Fruit fly (Drosophila melanogaster) whole organism, prepupa: ENCODE measurements around the gene Sf3b1.

ENCODE experiments used
- Blimp-1 ChIP-seq: fragments of 200-800 bp; sonication (Bioruptor generic); optimal IDR thresholded peaks from 3 replicates; lab custom pipeline; 2017; ENCODE audit warnings: missing biosample characterization, missing genetic modification characterization, mild to moderate bottlenecking, moderate library complexity, missing genetic modification reagents
- CG10669 ChIP-seq: fragments of 200-800 bp; sonication (Bioruptor generic); optimal IDR thresholded peaks from 3 replicates; lab custom pipeline; 2018; ENCODE audit warnings: missing biosample characterization, mild to moderate bottlenecking, missing genetic modification characterization, moderate library complexity
- CG11762 ChIP-seq: fragments of 200-800 bp; sonication (Bioruptor generic); optimal IDR thresholded peaks from 3 replicates; lab custom pipeline; 2016; ENCODE audit warnings: missing biosample characterization, missing genetic modification characterization; ENCODE audit not compliant: insufficient read depth
- CG11902 ChIP-seq: fragments of 200-800 bp; sonication (Bioruptor generic); optimal IDR thresholded peaks from 3 replicates; lab custom pipeline; 2016; ENCODE audit warnings: missing biosample characterization, missing genetic modification characterization
- CG15336 ChIP-seq: fragments of 200-800 bp; sonication (Bioruptor generic); IDR thresholded peaks from 2 replicates; pipeline ENCODE4 v1.3.6; 2022; ENCODE audit warnings: missing biosample characterization, missing genetic modification characterization
- CG1621 ChIP-seq: fragments of 200-800 bp; sonication (Bioruptor generic); optimal IDR thresholded peaks from 3 replicates; lab custom pipeline; 2018; ENCODE audit warnings: missing biosample characterization, mild to moderate bottlenecking, missing genetic modification characterization
- CG3032 ChIP-seq: fragments of 200-800 bp; optimal IDR thresholded peaks from 2 replicates; lab custom pipeline; 2019; ENCODE audit warnings: missing biosample characterization, mild to moderate bottlenecking, missing genetic modification characterization, moderate library complexity
- CG31627 ChIP-seq: fragments of 200-800 bp; sonication (Bioruptor generic); optimal IDR thresholded peaks from 3 replicates; lab custom pipeline; 2016; ENCODE audit warnings: missing biosample characterization, missing genetic modification characterization
- CG32006 ChIP-seq: fragments of 200-800 bp; sonication (Bioruptor generic); optimal IDR thresholded peaks from 3 replicates; lab custom pipeline; 2017; ENCODE audit warnings: missing biosample characterization, mild to moderate bottlenecking, missing genetic modification characterization
- CG4318 ChIP-seq: fragments of 200-800 bp; sonication (Bioruptor generic); optimal IDR thresholded peaks from 3 replicates; lab custom pipeline; 2017; ENCODE audit warnings: missing biosample characterization, mild to moderate bottlenecking, missing genetic modification characterization
- CG6163 ChIP-seq: fragments of 200-800 bp; sonication (Bioruptor generic); IDR thresholded peaks from 3 replicates; pipeline ENCODE4 v1.3.6; 2022; ENCODE audit warnings: missing biosample characterization, missing genetic modification characterization
- CG6808 ChIP-seq: fragments of 200-800 bp; sonication (Bioruptor generic); optimal IDR thresholded peaks from 3 replicates; lab custom pipeline; 2017; ENCODE audit warnings: missing biosample characterization, missing genetic modification characterization, mild to moderate bottlenecking, moderate library complexity, missing genetic modification reagents
- CG6854 ChIP-seq: fragments of 200-800 bp; sonication (Bioruptor generic); optimal IDR thresholded peaks from 2 replicates; lab custom pipeline; 2017; ENCODE audit warnings: missing biosample characterization, mild to moderate bottlenecking, missing genetic modification characterization
- Eip75B ChIP-seq: fragments of 200-800 bp; sonication (Bioruptor generic); optimal IDR thresholded peaks from 3 replicates; lab custom pipeline; 2016; ENCODE audit warnings: missing biosample characterization, missing genetic modification characterization
- Eip78C ChIP-seq: fragments of 200-800 bp; sonication (Bioruptor generic); peaks from one replicate; lab custom pipeline; 2016; ENCODE audit warnings: missing biosample characterization, missing genetic modification characterization
- Ets21C ChIP-seq: fragments of 200-800 bp; sonication (Bioruptor generic); optimal IDR thresholded peaks from 3 replicates; lab custom pipeline; 2016; ENCODE audit warnings: missing biosample characterization, missing genetic modification characterization
- Hr39 ChIP-seq: fragments of 200-800 bp; sonication (Bioruptor generic); optimal IDR thresholded peaks from 2 replicates; lab custom pipeline; 2016; ENCODE audit warnings: missing biosample characterization, missing genetic modification characterization
- Lpt ChIP-seq: fragments of 200-800 bp; sonication (Bioruptor generic); optimal IDR thresholded peaks from 3 replicates; lab custom pipeline; 2016; ENCODE audit warnings: missing biosample characterization, missing genetic modification characterization
- Met ChIP-seq: fragments of 200-800 bp; sonication (Bioruptor generic); optimal IDR thresholded peaks from 3 replicates; lab custom pipeline; 2016; ENCODE audit warnings: missing biosample characterization, missing genetic modification characterization
- OdsH ChIP-seq: fragments of 200-800 bp; sonication (Bioruptor generic); optimal IDR thresholded peaks from 3 replicates; lab custom pipeline; 2016; ENCODE audit warnings: missing biosample characterization, missing genetic modification characterization
- Smox ChIP-seq: fragments of 200-800 bp; sonication (Bioruptor generic); optimal IDR thresholded peaks from 3 replicates; lab custom pipeline; 2016; ENCODE audit warnings: missing biosample characterization, missing genetic modification characterization
- Sox102F ChIP-seq: fragments of 200-800 bp; sonication (Bioruptor generic); optimal IDR thresholded peaks from 2 replicates; lab custom pipeline; 2016; ENCODE audit warnings: missing biosample characterization, mild to moderate bottlenecking, missing genetic modification characterization
- acj6 ChIP-seq: fragments of 200-800 bp; sonication (Bioruptor generic); optimal IDR thresholded peaks from 3 replicates; lab custom pipeline; 2016; ENCODE audit warnings: missing biosample characterization, missing genetic modification characterization
- cyc ChIP-seq: fragments of 200-800 bp; sonication (Bioruptor generic); optimal IDR thresholded peaks from 3 replicates; lab custom pipeline; 2016; ENCODE audit warnings: missing biosample characterization, missing genetic modification characterization
- dsx ChIP-seq: fragments of 200-800 bp; optimal IDR thresholded peaks from 3 replicates; lab custom pipeline; 2019; ENCODE audit warnings: missing biosample characterization, mild to moderate bottlenecking, missing genetic modification characterization, moderate library complexity; ENCODE audit not compliant: poor library complexity, severe bottlenecking
- esn ChIP-seq: fragments of 200-800 bp; sonication (Bioruptor generic); optimal IDR thresholded peaks from 2 replicates; lab custom pipeline; 2016; ENCODE audit warnings: missing biosample characterization, mild to moderate bottlenecking, missing genetic modification characterization, moderate library complexity
- fd59A ChIP-seq: fragments of 200-800 bp; sonication (Bioruptor generic); optimal IDR thresholded peaks from 2 replicates; lab custom pipeline; 2017; ENCODE audit warnings: missing biosample characterization, mild to moderate bottlenecking, missing genetic modification characterization, missing genetic modification reagents
- fkh ChIP-seq: fragments of 200-800 bp; sonication (Bioruptor generic); optimal IDR thresholded peaks from 3 replicates; lab custom pipeline; 2017; ENCODE audit warnings: missing biosample characterization, mild to moderate bottlenecking, missing genetic modification characterization, moderate library complexity
- lz ChIP-seq: fragments of 200-800 bp; sonication (Bioruptor generic); optimal IDR thresholded peaks from 3 replicates; lab custom pipeline; 2016; ENCODE audit warnings: missing biosample characterization, missing genetic modification characterization
- pdm3 ChIP-seq: fragments of 200-800 bp; sonication (Bioruptor generic); optimal IDR thresholded peaks from 3 replicates; lab custom pipeline; 2016; ENCODE audit warnings: missing biosample characterization, missing genetic modification characterization
- salr ChIP-seq, 2 experiments: fragments of 200-800 bp; sonication (Bioruptor generic); optimal IDR thresholded peaks; 3 replicates each; lab custom pipeline; 2016 to 2018; ENCODE audit warnings: missing biosample characterization in 2 of 2, missing genetic modification characterization in 2 of 2, mild to moderate bottlenecking in 1 of 2
- spab ChIP-seq: fragments of 200-800 bp; sonication (Bioruptor generic); optimal IDR thresholded peaks from 2 replicates; lab custom pipeline; 2017; ENCODE audit warnings: missing biosample characterization, mild to moderate bottlenecking, missing genetic modification characterization, missing genetic modification reagents
- ss ChIP-seq, 2 experiments: fragments of 200-800 bp; sonication (Bioruptor generic); optimal IDR thresholded peaks; 2 replicates in 1 of 2; 3 replicates in 1 of 2; lab custom pipeline; 2017 to 2018; ENCODE audit warnings: mild to moderate bottlenecking in 2 of 2, missing biosample characterization in 2 of 2, missing genetic modification characterization in 2 of 2, moderate library complexity in 1 of 2
- svp ChIP-seq: fragments of 200-800 bp; sonication (Bioruptor generic); peaks from one replicate; lab custom pipeline; 2016; ENCODE audit warnings: missing biosample characterization, missing genetic modification characterization
- topi ChIP-seq: fragments of 200-800 bp; sonication (Bioruptor generic); optimal IDR thresholded peaks from 3 replicates; lab custom pipeline; 2016; ENCODE audit warnings: missing biosample characterization, missing genetic modification characterization

Gene Sf3b1

DNA sequence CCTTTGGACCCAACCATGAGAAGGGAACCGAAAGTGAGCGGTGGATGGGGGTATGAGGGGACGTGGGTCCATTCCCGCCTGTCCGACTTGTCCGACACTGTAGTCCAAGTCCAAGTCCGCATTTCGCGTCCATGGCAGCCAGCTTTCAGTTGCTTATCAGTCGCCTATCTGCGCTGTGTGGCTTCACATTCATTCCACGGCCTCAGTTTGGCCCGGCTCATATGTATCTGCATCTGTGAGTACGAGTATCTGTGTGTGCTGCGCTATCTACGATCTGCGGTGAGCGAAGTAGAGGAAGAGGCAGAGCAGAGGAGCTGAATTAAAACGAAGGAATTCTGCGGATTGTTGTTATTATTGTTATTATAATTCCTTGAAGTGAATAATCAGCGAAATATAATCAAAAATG, 43.6 kb upstream of the Sf3b1 start (continued):
- TF ChIP-seq dsx (GFP tag; lab: Kevin White, UChicago) (peak; percentile 52), Met (no peak), Eip78C (GFP tag; lab: Kevin White, UChicago) (peak; percentile 66), CG6163 (GFP tag; lab: Robert Waterston, UW) (peak; percentile 49; the same call in 2 of the 3 replicates), CG15336 (GFP tag; lab: Robert Waterston, UW) (0 out of 2 replicates have a peak, but pooled peaks have one; percentile 38), Sox102F (no peak), CG6854 (GFP tag; lab: Kevin White, UChicago) (peak; percentile 46)
- TF ChIP-seq, all 60 proteins: peak for 28

DNA sequence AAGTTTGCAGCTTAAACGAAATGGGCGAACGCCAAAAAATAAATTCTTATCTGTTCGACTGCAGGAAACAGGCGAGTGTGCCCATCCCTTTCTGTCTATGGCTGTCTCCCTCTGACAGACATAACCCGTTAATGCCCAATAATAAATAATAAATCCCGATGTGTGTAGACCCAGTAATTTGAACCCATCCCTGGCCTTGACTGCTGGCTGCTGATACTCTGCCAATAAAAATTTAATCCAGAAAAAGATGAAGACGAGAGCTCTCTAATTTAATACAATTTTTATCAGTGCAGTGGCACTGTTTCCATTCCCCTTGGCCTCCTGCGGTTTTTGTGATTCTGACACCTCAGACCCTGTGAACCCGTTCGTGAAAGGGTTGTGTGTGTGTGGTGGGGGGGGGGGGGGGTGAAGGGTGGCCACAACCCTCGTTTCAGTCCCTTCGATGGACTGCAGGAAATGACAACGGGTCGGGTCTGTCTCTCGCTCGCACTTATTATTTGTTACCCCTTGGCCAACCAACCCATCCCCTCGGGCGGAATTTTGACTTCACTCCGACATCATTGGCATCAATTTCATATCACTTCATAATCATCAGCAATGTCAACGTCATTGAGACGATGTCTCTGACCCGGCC, 42.5 kb upstream of the Sf3b1 start:
- no peak for TF ChIP-seq CG10669 (GFP tag; lab: Kevin White, UChicago)
- TF ChIP-seq Lpt: no peak
- TF ChIP-seq fkh (GFP tag; lab: Kevin White, UChicago): no peak
- no peak for TF ChIP-seq CG32006 (GFP tag; lab: Kevin White, UChicago)

DNA sequence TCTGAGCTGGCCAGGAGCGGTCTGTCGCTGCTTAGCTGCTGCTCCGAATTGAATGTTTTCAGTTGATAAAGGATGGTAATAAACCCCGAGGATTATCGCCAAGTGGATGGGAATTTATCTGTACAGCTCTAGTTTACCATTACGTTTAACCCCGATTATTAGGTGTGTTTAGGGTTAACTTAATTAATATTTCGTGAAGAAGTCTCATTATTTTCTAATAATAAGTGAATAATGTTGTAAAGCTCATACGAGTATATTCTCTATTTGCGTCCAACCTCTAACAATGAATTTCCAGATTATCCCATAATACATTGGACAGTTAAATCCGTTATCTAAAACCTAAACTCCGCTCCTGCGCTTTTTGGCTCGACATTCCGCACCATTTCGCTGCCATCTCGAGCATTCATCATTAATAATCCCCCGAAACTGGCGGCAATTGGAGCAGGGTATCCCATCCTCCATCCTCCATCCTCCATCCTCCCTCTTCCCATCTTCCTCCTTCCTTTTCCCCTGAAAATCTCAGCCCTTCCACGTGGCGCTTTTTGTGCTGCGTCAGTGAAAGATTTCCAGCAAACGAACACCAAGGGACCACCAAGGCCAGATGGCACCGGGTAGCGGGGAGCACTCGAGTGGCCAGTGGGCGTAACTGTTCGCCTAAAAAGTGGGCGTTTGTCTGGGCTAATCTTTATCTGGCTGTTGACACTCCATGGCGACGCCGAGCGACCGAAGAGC, 41.8 kb upstream of the Sf3b1 start:
- TF ChIP-seq ss (GFP tag; optimal IDR thresholded peaks at IDR 0.05; lab: Kevin White, UChicago): peak in 1 of 2 experiments; percentile 27
- peak; percentile 10 for TF ChIP-seq Hr39 (GFP tag; lab: Kevin White, UChicago)
- peak; percentile 29 for TF ChIP-seq CG3032
- no peak for TF ChIP-seq Eip75B (GFP tag; lab: Kevin White, UChicago)
- peak; percentile 43 for TF ChIP-seq CG31627
- peak; percentile 15 for TF ChIP-seq CG10669 (GFP tag; lab: Kevin White, UChicago)
- peak; percentile 20 for TF ChIP-seq lz (GFP tag; lab: Kevin White, UChicago)
- no peak for TF ChIP-seq CG1621
- TF ChIP-seq Sox102F: peak; percentile 27
- TF ChIP-seq cyc (GFP tag; lab: Kevin White, UChicago): peak; percentile 34
- TF ChIP-seq OdsH (GFP tag; lab: Kevin White, UChicago): peak; percentile 17
- TF ChIP-seq Eip78C (GFP tag; lab: Kevin White, UChicago): peak; percentile 83
- peak; percentile 51 for TF ChIP-seq Ets21C (GFP tag; lab: Kevin White, UChicago)
- peak; percentile 53 for TF ChIP-seq esn (GFP tag; lab: Kevin White, UChicago)
- no peak for TF ChIP-seq salr (GFP tag; optimal IDR thresholded peaks at IDR 0.05; lab: Kevin White, UChicago)
- no peak for TF ChIP-seq CG11762 (GFP tag; lab: Kevin White, UChicago)
- no peak for TF ChIP-seq Blimp-1
- TF ChIP-seq spab (GFP tag; lab: Kevin White, UChicago): no peak
- TF ChIP-seq acj6 (GFP tag; lab: Kevin White, UChicago): peak; percentile 1
- TF ChIP-seq Met: peak; percentile 53
- peak; percentile 18 for TF ChIP-seq pdm3 (GFP tag; lab: Kevin White, UChicago)
- TF ChIP-seq CG6808: peak; percentile 40
- peak; percentile 0 for TF ChIP-seq fd59A (GFP tag; lab: Kevin White, UChicago)
- no peak for TF ChIP-seq dsx (GFP tag; lab: Kevin White, UChicago)
- TF ChIP-seq CG11902: peak; percentile 37
- no peak for TF ChIP-seq CG4318 (GFP tag; lab: Kevin White, UChicago)
- peak; percentile 2 for TF ChIP-seq Smox (GFP tag; lab: Kevin White, UChicago)
- peak; percentile 19 for TF ChIP-seq topi (GFP tag; lab: Kevin White, UChicago)
- peak; percentile 73 for TF ChIP-seq svp
